Worm (Caenorhabditis elegans) whole organism, L4 larva: Measurements from ENCODE around the gene W06H8.2.

Experiments used
- F44E2.7 ChIP-seq: fragments of 200-800 bp; sonication (Bioruptor generic); IDR thresholded peaks from 2 replicates; pipeline ENCODE4 v2.1.2; 2022; ENCODE audit warnings: missing genetic modification characterization, missing compliant biosample characterization
- F49E8.2 ChIP-seq: sonication (generic microtip); optimal IDR thresholded peaks from 2 replicates; lab custom pipeline; 2016; ENCODE audit warnings: missing compliant biosample characterization, mild to moderate bottlenecking, missing genetic modification characterization, borderline replicate concordance
- T20F7.1 ChIP-seq: fragments of 200-800 bp; sonication (Bioruptor generic); optimal IDR thresholded peaks from 2 replicates; lab custom pipeline; 2018; ENCODE audit warnings: mild to moderate bottlenecking, missing genetic modification characterization, missing compliant biosample characterization
- T26A8.4 ChIP-seq: fragments of 200-800 bp; sonication (Bioruptor generic); IDR thresholded peaks from 2 replicates; pipeline ENCODE4 v1.3.6; 2022; ENCODE audit warnings: missing genetic modification characterization, missing compliant biosample characterization
- ZK546.5 ChIP-seq, 2 experiments: sonication (generic microtip); optimal IDR thresholded peaks; 2 replicates each; lab custom pipeline; 2017; ENCODE audit warnings: missing biosample characterization in 2 of 2, missing genetic modification characterization in 2 of 2
- aha-1 ChIP-seq: fragments of 150-350 bp; peaks from one replicate; lab custom pipeline; 2014; ENCODE audit warnings: missing biosample characterization, missing genetic modification characterization
- ama-1 ChIP-seq: fragments of 150-350 bp; optimal IDR thresholded peaks from 2 replicates; lab custom pipeline; 2014; ENCODE audit warnings: inconsistent platforms, mixed read lengths
- attf-4 ChIP-seq: sonication (generic microtip); optimal IDR thresholded peaks from 3 replicates; lab custom pipeline; 2017; ENCODE audit warnings: missing biosample characterization, missing genetic modification characterization
- ceh-20 ChIP-seq: fragments of 200-800 bp; sonication (Bioruptor generic); IDR thresholded peaks from 2 replicates; pipeline ENCODE4 v1.3.6; 2022; ENCODE audit warnings: missing genetic modification reagents, missing genetic modification characterization, missing compliant biosample characterization
- ceh-32 ChIP-seq: sonication (generic microtip); optimal IDR thresholded peaks from 2 replicates; lab custom pipeline; 2016; ENCODE audit warnings: mild to moderate bottlenecking, missing genetic modification characterization, missing compliant biosample characterization; ENCODE audit not compliant: poor library complexity
- ceh-44 ChIP-seq: fragments of 200-800 bp; sonication (Bioruptor generic); IDR thresholded peaks from 2 replicates; pipeline ENCODE4 v1.3.6; 2022; ENCODE audit warnings: missing genetic modification reagents, missing genetic modification characterization, missing compliant biosample characterization
- ceh-82 ChIP-seq: sonication (generic microtip); optimal IDR thresholded peaks from 2 replicates; lab custom pipeline; 2017; ENCODE audit warnings: missing biosample characterization, missing genetic modification characterization
- ctbp-1 ChIP-seq: fragments of 200-800 bp; sonication (Bioruptor generic); IDR thresholded peaks from 2 replicates; pipeline ENCODE4 v1.3.6; 2022; ENCODE audit warnings: missing genetic modification reagents, missing genetic modification characterization, missing compliant biosample characterization
- daf-16 ChIP-seq, 3 experiments: sonication (generic microtip); optimal IDR thresholded peaks; 2 replicates each; lab custom pipeline; 2016 to 2017; ENCODE audit warnings: missing genetic modification characterization in 3 of 3, missing genetic modification reagents in 3 of 3, mild to moderate bottlenecking in 2 of 3, missing compliant biosample characterization in 2 of 3, missing biosample characterization in 1 of 3, moderate library complexity in 1 of 3
- daf-8 ChIP-seq: fragments of 200-800 bp; sonication (Bioruptor generic); IDR thresholded peaks from 2 replicates; pipeline ENCODE4 v1.3.6; 2022; ENCODE audit warnings: missing genetic modification characterization, missing compliant biosample characterization
- dpl-1 ChIP-seq: fragments of 150-350 bp; optimal IDR thresholded peaks from 2 replicates; lab custom pipeline; 2014; ENCODE audit warnings: missing biosample characterization, missing genetic modification reagents, missing genetic modification characterization
- duxl-1 ChIP-seq: sonication (generic microtip); optimal IDR thresholded peaks from 2 replicates; lab custom pipeline; 2016; ENCODE audit warnings: mild to moderate bottlenecking, missing genetic modification characterization, moderate library complexity, missing compliant biosample characterization; ENCODE audit not compliant: poor library complexity
- egl-27 ChIP-seq: sonication (generic microtip); optimal IDR thresholded peaks from 3 replicates; lab custom pipeline; 2017; ENCODE audit warnings: missing biosample characterization, missing genetic modification reagents, missing genetic modification characterization
- egl-43 ChIP-seq: fragments of 200-800 bp; sonication (Bioruptor generic); IDR thresholded peaks from 2 replicates; pipeline ENCODE4 v1.3.6; 2022; ENCODE audit warnings: missing genetic modification reagents, missing genetic modification characterization, missing compliant biosample characterization
- fos-1 ChIP-seq: fragments of 150-350 bp; optimal IDR thresholded peaks from 2 replicates; lab custom pipeline; 2014; ENCODE audit warnings: missing biosample characterization, missing genetic modification characterization
- gei-8 ChIP-seq: fragments of 200-800 bp; sonication (Bioruptor generic); optimal IDR thresholded peaks from 2 replicates; lab custom pipeline; 2018; ENCODE audit warnings: mild to moderate bottlenecking, missing genetic modification characterization, missing compliant biosample characterization
- hif-1 ChIP-seq, 2 experiments: sonication (generic microtip); optimal IDR thresholded peaks; 2 replicates each; lab custom pipeline; 2016 to 2017; ENCODE audit warnings: missing compliant biosample characterization in 2 of 2, missing genetic modification characterization in 2 of 2, missing genetic modification reagents in 2 of 2, missing genotype in 2 of 2, mild to moderate bottlenecking in 1 of 2
- hlh-11 ChIP-seq: fragments of 200-800 bp; sonication (Bioruptor generic); optimal IDR thresholded peaks from 2 replicates; lab custom pipeline; 2018; ENCODE audit warnings: mild to moderate bottlenecking, missing genetic modification characterization, missing compliant biosample characterization
- hlh-30 ChIP-seq: sonication (generic microtip); optimal IDR thresholded peaks from 2 replicates; lab custom pipeline; 2017; ENCODE audit warnings: antibody characterized with exemption, mild to moderate bottlenecking, missing genetic modification characterization, missing compliant biosample characterization; ENCODE audit not compliant: insufficient read depth
- hmg-1.1 ChIP-seq: fragments of 200-800 bp; sonication (Bioruptor generic); IDR thresholded peaks from 2 replicates; pipeline ENCODE4 v1.3.6; 2022; ENCODE audit warnings: missing genetic modification reagents, missing genetic modification characterization, missing compliant biosample characterization
- lim-7 ChIP-seq: fragments of 200-800 bp; sonication (Bioruptor generic); IDR thresholded peaks from 2 replicates; pipeline ENCODE4 v1.3.6; 2022; ENCODE audit warnings: missing genetic modification characterization, missing compliant biosample characterization
- lin-1 ChIP-seq: fragments of 200-800 bp; sonication (Bioruptor generic); IDR thresholded peaks from 2 replicates; pipeline ENCODE4 v1.3.6; 2022; ENCODE audit warnings: missing genetic modification reagents, missing genetic modification characterization, missing compliant biosample characterization
- lin-38 ChIP-seq: fragments of 200-800 bp; sonication (Bioruptor generic); IDR thresholded peaks from 2 replicates; pipeline ENCODE4 v1.3.6; 2022; ENCODE audit warnings: missing genetic modification reagents, missing genetic modification characterization, missing compliant biosample characterization
- lir-3 ChIP-seq: sonication (generic microtip); optimal IDR thresholded peaks from 2 replicates; lab custom pipeline; 2016; ENCODE audit warnings: mild to moderate bottlenecking, missing genetic modification characterization, missing compliant biosample characterization
- mes-2 ChIP-seq: sonication (generic microtip); optimal IDR thresholded peaks from 2 replicates; lab custom pipeline; 2016; ENCODE audit warnings: missing genotype, mild to moderate bottlenecking, missing genetic modification characterization, missing compliant biosample characterization; ENCODE audit not compliant: poor library complexity, severe bottlenecking
- nhr-28 ChIP-seq: fragments of 150-350 bp; optimal IDR thresholded peaks from 2 replicates; lab custom pipeline; 2014; ENCODE audit warnings: missing biosample characterization, missing genetic modification characterization
- nhr-42 ChIP-seq: fragments of 200-800 bp; sonication (Bioruptor generic); IDR thresholded peaks from 2 replicates; pipeline ENCODE4 v1.3.6; 2022; ENCODE audit warnings: missing genetic modification characterization, missing compliant biosample characterization
- nhr-48 ChIP-seq: sonication (generic microtip); optimal IDR thresholded peaks from 2 replicates; lab custom pipeline; 2016; ENCODE audit warnings: mild to moderate bottlenecking, missing genetic modification characterization, missing compliant biosample characterization
- sdz-12 ChIP-seq: fragments of 200-800 bp; sonication (Bioruptor generic); optimal IDR thresholded peaks from 2 replicates; lab custom pipeline; 2018; ENCODE audit warnings: mild to moderate bottlenecking, missing genetic modification characterization, missing compliant biosample characterization
- set-16 ChIP-seq: fragments of 200-800 bp; sonication (Bioruptor generic); IDR thresholded peaks from 2 replicates; pipeline ENCODE4 v1.3.6; 2022; ENCODE audit warnings: missing genetic modification reagents, missing genetic modification characterization, missing compliant biosample characterization
- tra-1 ChIP-seq: fragments of 200-800 bp; sonication (Bioruptor generic); IDR thresholded peaks from 2 replicates; pipeline ENCODE4 v1.3.6; 2022; ENCODE audit warnings: missing genetic modification reagents, missing genetic modification characterization, missing compliant biosample characterization
- unc-39 ChIP-seq: sonication (generic microtip); optimal IDR thresholded peaks from 2 replicates; lab custom pipeline; 2017; ENCODE audit warnings: missing biosample characterization, missing genetic modification characterization
- unc-62 ChIP-seq, 3 experiments: fragments of 150-350 bp in 1 of 3; sonication (generic microtip); optimal IDR thresholded peaks in 2 of 3; peaks in 1 of 3; 1 replicate in 1 of 3; 2 replicates in 2 of 3; lab custom pipeline; 2014 to 2017; ENCODE audit warnings: missing biosample characterization in 3 of 3, missing genetic modification characterization in 3 of 3, missing genetic modification reagents in 3 of 3, missing genotype in 1 of 3
- zag-1 ChIP-seq: fragments of 150-350 bp; optimal IDR thresholded peaks from 2 replicates; lab custom pipeline; 2014; ENCODE audit warnings: missing biosample characterization, missing genetic modification characterization
- zfp-2 ChIP-seq: sonication (generic microtip); optimal IDR thresholded peaks from 2 replicates; lab custom pipeline; 2016; ENCODE audit warnings: mild to moderate bottlenecking, missing genetic modification characterization, missing compliant biosample characterization
- zip-11 ChIP-seq: fragments of 200-800 bp; sonication (Bioruptor generic); IDR thresholded peaks from 2 replicates; pipeline ENCODE4 v1.3.6; 2022; ENCODE audit warnings: missing genetic modification characterization, missing compliant biosample characterization
- zip-2 ChIP-seq: fragments of 150-350 bp; optimal IDR thresholded peaks from 2 replicates; lab custom pipeline; 2014; ENCODE audit warnings: missing biosample characterization, missing genetic modification characterization

Gene W06H8.2

DNA sequence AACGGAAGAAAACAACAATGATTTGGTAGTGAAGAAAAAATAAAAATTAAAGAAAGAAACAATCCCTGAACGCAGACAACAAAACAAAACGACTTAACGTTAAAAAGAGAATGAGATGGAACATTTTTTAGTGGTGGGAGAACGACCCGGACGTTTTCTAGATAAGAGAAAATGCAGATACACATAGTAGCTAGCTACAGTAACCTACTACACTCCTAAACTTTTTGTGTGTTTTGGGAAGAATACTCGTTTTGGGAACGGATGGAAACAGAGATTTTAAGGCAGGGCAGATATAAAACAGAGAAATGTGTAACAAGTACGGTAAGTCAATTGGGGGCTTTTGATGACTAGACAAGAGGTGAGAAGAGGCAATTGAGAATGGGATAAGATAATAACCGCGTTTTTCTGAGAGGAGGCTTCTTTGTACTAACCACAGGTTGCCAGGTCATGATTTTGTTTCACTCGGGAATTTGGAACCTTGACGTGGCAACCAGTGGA, 16.3 kb downstream of the W06H8.2 start (continued):
- TF ChIP-seq nhr-28 (tag; lab: Kevin White, UChicago) (peak; percentile 15), T20F7.1 (GFP tag; lab: Kevin White, UChicago) (peak; percentile 2), unc-62 (GFP tag; optimal IDR thresholded peaks at IDR 0.05 in 1 of 2; lab: Kevin White, UChicago) (peak in 1 of 2 experiments; percentile 99), unc-62 (tag; optimal IDR thresholded peaks at IDR 0.05; lab: Kevin White, UChicago) (no peak), F49E8.2 (no peak), gei-8 (peak; percentile 8), fos-1 (tag; lab: Kevin White, UChicago) (no peak), tra-1 (GFP tag; lab: Robert Waterston, UW) (peak; percentile 13; the same call in 1 of the 2 replicates)

DNA sequence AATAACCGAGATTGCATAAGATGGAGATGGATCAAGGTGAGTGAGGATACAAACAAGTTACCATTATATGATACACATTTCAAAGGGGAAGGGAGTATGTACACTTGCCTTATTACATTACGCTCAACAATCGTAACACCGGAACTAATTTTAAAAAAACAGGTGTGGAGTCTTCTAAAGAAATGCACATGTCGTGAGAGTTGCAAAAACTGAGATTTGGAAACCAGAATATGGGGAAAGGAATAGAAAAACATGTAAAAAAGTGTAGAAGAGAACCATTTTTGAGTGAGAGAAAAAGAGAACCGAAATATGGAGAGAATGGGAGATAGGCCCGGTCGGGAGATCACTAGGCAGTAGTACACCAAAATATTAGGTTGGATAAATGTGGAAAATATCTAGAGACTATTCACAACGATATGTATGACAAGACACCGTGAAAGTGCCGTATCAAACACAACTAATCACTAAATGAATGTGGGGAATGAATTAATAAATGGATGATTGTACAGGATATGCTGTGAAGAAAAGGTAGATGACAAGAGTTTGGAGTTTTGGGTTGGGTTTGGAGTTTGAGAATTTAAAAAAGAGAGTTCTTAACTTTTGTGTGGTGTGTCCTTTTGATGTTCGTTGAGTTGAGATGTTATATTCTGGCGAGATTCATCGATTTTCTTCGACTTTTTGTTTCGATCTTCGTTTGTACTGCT, 16.9 kb downstream of the W06H8.2 start:
- TF ChIP-seq lin-38 (GFP tag; lab: Robert Waterston, UW) = peak; percentile 4; the same call in 1 of the 2 replicates
- TF ChIP-seq zag-1 (tag; lab: Kevin White, UChicago) = no peak
- TF ChIP-seq daf-16 (GFP tag; optimal IDR thresholded peaks at IDR 0.05; lab: Kevin White, UChicago) = no peak
- peak; percentile 5 for TF ChIP-seq daf-16 (tag; optimal IDR thresholded peaks at IDR 0.05; lab: Kevin White, UChicago)
- no peak for TF ChIP-seq attf-4 (tag; lab: Kevin White, UChicago)
- peak; percentile 48 for TF ChIP-seq duxl-1 (tag; lab: Kevin White, UChicago)
- peak; percentile 34 for TF ChIP-seq zip-2 (tag; lab: Kevin White, UChicago)
- TF ChIP-seq lim-7 (GFP tag; lab: Robert Waterston, UW) = 0 out of 2 replicates have a peak, but pooled peaks have one; percentile 10
- TF ChIP-seq nhr-48 (tag; lab: Kevin White, UChicago) = no peak
- peak; percentile 8 for TF ChIP-seq T20F7.1 (GFP tag; lab: Kevin White, UChicago)
- TF ChIP-seq unc-62 (GFP tag; optimal IDR thresholded peaks at IDR 0.05 in 1 of 2; lab: Kevin White, UChicago) = peak in 1 of 2 experiments; percentile 71
- no peak for TF ChIP-seq unc-62 (tag; optimal IDR thresholded peaks at IDR 0.05; lab: Kevin White, UChicago)
- TF ChIP-seq aha-1 = peak; percentile 95
- peak; percentile 50 for TF ChIP-seq ama-1
- 0 out of 2 replicates have a peak, but pooled peaks have one; percentile 7 for TF ChIP-seq lin-1 (GFP tag; lab: Robert Waterston, UW)

DNA sequence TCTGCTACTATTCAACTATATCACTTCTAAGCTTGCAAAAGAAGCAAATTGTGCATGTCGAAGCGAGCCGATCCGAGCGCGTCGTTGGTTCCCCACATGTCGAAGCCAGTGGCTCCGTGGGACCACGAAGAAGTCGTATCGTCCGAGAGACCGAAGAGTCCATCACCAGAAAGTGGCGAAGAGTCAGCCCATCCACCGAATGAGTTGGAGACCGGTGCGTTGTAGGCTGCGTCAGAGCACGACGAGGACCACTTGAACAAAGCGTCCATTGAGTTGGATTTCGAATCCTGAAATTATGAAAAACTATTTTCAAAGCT, 17.4 kb downstream of the W06H8.2 start:
- TF ChIP-seq dpl-1 (GFP tag; lab: Kevin White, UChicago) = no peak
- no peak for TF ChIP-seq gei-8
- TF ChIP-seq egl-43 (GFP tag; lab: Robert Waterston, UW) = peak; percentile 65
- no peak for TF ChIP-seq hmg-1.1 (GFP tag; lab: Robert Waterston, UW)
- no peak for TF ChIP-seq ZK546.5 (tag; optimal IDR thresholded peaks at IDR 0.05; lab: Kevin White, UChicago)
- peak; percentile 92 for TF ChIP-seq aha-1
- no peak for TF ChIP-seq hif-1 (tag; optimal IDR thresholded peaks at IDR 0.05; lab: Kevin White, UChicago)
- no peak for TF ChIP-seq unc-39
- TF ChIP-seq lir-3 = no peak
- no peak for TF ChIP-seq hlh-30
- TF ChIP-seq daf-16 (GFP tag; optimal IDR thresholded peaks at IDR 0.05; lab: Kevin White, UChicago) = no peak
- TF ChIP-seq daf-16 (tag; optimal IDR thresholded peaks at IDR 0.05; lab: Kevin White, UChicago) = no peak
- no peak for TF ChIP-seq ceh-44 (GFP tag; lab: Robert Waterston, UW)
- no peak for TF ChIP-seq ctbp-1 (GFP tag; lab: Robert Waterston, UW)
- no peak for TF ChIP-seq tra-1 (GFP tag; lab: Robert Waterston, UW)
- TF ChIP-seq ceh-20 = no peak
- no peak for TF ChIP-seq sdz-12 (GFP tag; lab: Kevin White, UChicago)
- TF ChIP-seq egl-27 = no peak
- TF ChIP-seq lim-7 (GFP tag; lab: Robert Waterston, UW) = no peak; the same call in 1 of the 2 replicates
- TF ChIP-seq zfp-2 (tag; lab: Kevin White, UChicago) = no peak
- TF ChIP-seq F44E2.7 (GFP tag; lab: Robert Waterston, UW) = no peak
- TF ChIP-seq T26A8.4 (GFP tag; lab: Robert Waterston, UW) = peak; percentile 5
- TF ChIP-seq set-16 (GFP tag; lab: Robert Waterston, UW) = peak; percentile 57; the same call in 1 of the 2 replicates
- TF ChIP-seq ceh-32 = no peak
- 0 out of 2 replicates have a peak, but pooled peaks have one; percentile 39 for TF ChIP-seq daf-8 (GFP tag; lab: Robert Waterston, UW)
- no peak for TF ChIP-seq ceh-82 (tag; lab: Kevin White, UChicago)
- TF ChIP-seq ama-1 = no peak
- no peak for TF ChIP-seq attf-4 (tag; lab: Kevin White, UChicago)
- no peak for TF ChIP-seq hlh-11
- TF ChIP-seq mes-2 = no peak
- TF ChIP-seq nhr-48 (tag; lab: Kevin White, UChicago) = no peak
- no peak for TF ChIP-seq zip-11 (GFP tag; lab: Robert Waterston, UW)
- TF ChIP-seq nhr-42 = peak; percentile 69; the same call in 1 of the 2 replicates
